Fruit fly (Drosophila melanogaster): ENCODE measurements around the gene MsrA.

Gene MsrA

dm6 chr3L:15531423-15532325 is 20.8 kb downstream of the MsrA start, which contains the start of gene CG43248:
TSS of gene CG43248 (minus strand) at chr3L:15531473.
- TF ChIP-seq CG14655 (GFP tag; optimal IDR thresholded peaks at IDR 0.05) (no peak), Snoo (tag; optimal IDR thresholded peaks at IDR 0.05) (no peak), CG12605 (GFP tag; IDR thresholded peaks at IDR 0.05) (no peak), CG9948 (tag; optimal IDR thresholded peaks at IDR 0.05) (no peak), CG8159 (tag; optimal IDR thresholded peaks at IDR 0.05) (no peak), CG10348 (GFP tag; IDR thresholded peaks at IDR 0.05) (no peak), CG8301 (tag; optimal IDR thresholded peaks at IDR 0.05) (no peak), Pif1A (GFP tag; optimal IDR thresholded peaks at IDR 0.05) (no peak), EcR (GFP tag; optimal IDR thresholded peaks at IDR 0.05) (no peak), Ets98B (GFP tag; IDR thresholded peaks at IDR 0.05) (no peak), CG34367 (tag; optimal IDR thresholded peaks at IDR 0.05) (no peak), CG4496 (GFP tag; IDR thresholded peaks at IDR 0.05) (no peak), fd96Ca (GFP tag; IDR thresholded peaks at IDR 0.05) (no peak)

dm6 chr3L:15532368-15533030 is 21.6 kb downstream of the MsrA start:
- TF ChIP-seq CG4496 (GFP tag; IDR thresholded peaks at IDR 0.05) (peak; percentile 90), rn (GFP tag; IDR thresholded peaks at IDR 0.05) (0 out of 2 replicates have a peak, but pooled peaks have one; percentile 31), CG14655 (GFP tag; optimal IDR thresholded peaks at IDR 0.05) (peak; percentile 79), CG34367 (tag; optimal IDR thresholded peaks at IDR 0.05) (no peak), CG10348 (GFP tag; IDR thresholded peaks at IDR 0.05) (0 out of 2 replicates have a peak, but pooled peaks have one; percentile 6), D1 (tag; optimal IDR thresholded peaks at IDR 0.05) (no peak), Pif1B (GFP tag; optimal IDR thresholded peaks at IDR 0.05) (no peak), Ets98B (GFP tag; IDR thresholded peaks at IDR 0.05) (peak; percentile 64; the same call in 1 of the 2 replicates), EcR (GFP tag; optimal IDR thresholded peaks at IDR 0.05) (peak; percentile 73), CG17806 (tag; optimal IDR thresholded peaks at IDR 0.05) (peak; percentile 4), CG8301 (tag; optimal IDR thresholded peaks at IDR 0.05) (peak; percentile 60), Snoo (tag; optimal IDR thresholded peaks at IDR 0.05) (peak; percentile 3), CG8159 (tag; optimal IDR thresholded peaks at IDR 0.05) (peak; percentile 63), Pif1A (GFP tag; optimal IDR thresholded peaks at IDR 0.05) (no peak), CG15710 (tag; optimal IDR thresholded peaks at IDR 0.05) (peak; percentile 9), fd96Ca (GFP tag; IDR thresholded peaks at IDR 0.05) (peak; percentile 51; the same call in 2 of the 3 replicates), CG32121 (GFP tag; IDR thresholded peaks at IDR 0.05) (peak; percentile 50; the same call in 1 of the 2 replicates), CG12605 (GFP tag; IDR thresholded peaks at IDR 0.05) (peak; percentile 40), gl (tag; optimal IDR thresholded peaks at IDR 0.05) (no peak), CG13204 (GFP tag; optimal IDR thresholded peaks at IDR 0.05) (no peak), CG9948 (tag; optimal IDR thresholded peaks at IDR 0.05) (peak; percentile 45)

dm6 chr3L:15533402-15534129 is 22.7 kb downstream of the MsrA start:
- TF ChIP-seq CG34367 (tag; optimal IDR thresholded peaks at IDR 0.05): peak; percentile 61
- peak; percentile 82 for TF ChIP-seq CG14655 (GFP tag; optimal IDR thresholded peaks at IDR 0.05)
- peak; percentile 79 for TF ChIP-seq CG9948 (tag; optimal IDR thresholded peaks at IDR 0.05)
- TF ChIP-seq gl (tag; optimal IDR thresholded peaks at IDR 0.05): peak; percentile 56
- peak; percentile 67 for TF ChIP-seq CG15710 (tag; optimal IDR thresholded peaks at IDR 0.05)
- no peak for TF ChIP-seq rn (GFP tag; IDR thresholded peaks at IDR 0.05)
- peak; percentile 48 for TF ChIP-seq D1 (tag; optimal IDR thresholded peaks at IDR 0.05)
- peak; percentile 15; the same call in 1 of the 2 replicates for TF ChIP-seq CG12605 (GFP tag; IDR thresholded peaks at IDR 0.05)
- peak; percentile 70 for TF ChIP-seq CG8301 (tag; optimal IDR thresholded peaks at IDR 0.05)
- TF ChIP-seq Ets98B (GFP tag; IDR thresholded peaks at IDR 0.05): peak; percentile 41
- TF ChIP-seq CG17806 (tag; optimal IDR thresholded peaks at IDR 0.05): peak; percentile 68
- peak; percentile 79; the same call in 2 of the 3 replicates for TF ChIP-seq fd96Ca (GFP tag; IDR thresholded peaks at IDR 0.05)
- no peak for TF ChIP-seq CG10348 (GFP tag; IDR thresholded peaks at IDR 0.05)
- peak; percentile 62 for TF ChIP-seq Snoo (tag; optimal IDR thresholded peaks at IDR 0.05)
- TF ChIP-seq CG32121 (GFP tag; IDR thresholded peaks at IDR 0.05): peak; percentile 23; the same call in 1 of the 2 replicates
- TF ChIP-seq CG13204 (GFP tag; optimal IDR thresholded peaks at IDR 0.05): peak; percentile 33
- peak; percentile 73 for TF ChIP-seq Pif1A (GFP tag; optimal IDR thresholded peaks at IDR 0.05)
- peak; percentile 83 for TF ChIP-seq Pif1B (GFP tag; optimal IDR thresholded peaks at IDR 0.05)
- TF ChIP-seq CG8159 (tag; optimal IDR thresholded peaks at IDR 0.05): peak; percentile 69
- TF ChIP-seq CG4496 (GFP tag; IDR thresholded peaks at IDR 0.05): peak; percentile 60; the same call in 1 of the 3 replicates
- peak; percentile 52 for TF ChIP-seq EcR (GFP tag; optimal IDR thresholded peaks at IDR 0.05)

dm6 chr3L:15534274-15535227 is 23.7 kb downstream of the MsrA start:
- TF ChIP-seq CG32121 (GFP tag; IDR thresholded peaks at IDR 0.05) (0 out of 2 replicates have a peak, but pooled peaks have one; percentile 10), CG17806 (tag; optimal IDR thresholded peaks at IDR 0.05) (peak; percentile 59), CG12605 (GFP tag; IDR thresholded peaks at IDR 0.05) (0 out of 2 replicates have a peak, but pooled peaks have one; percentile 9), Pif1B (GFP tag; optimal IDR thresholded peaks at IDR 0.05) (peak; percentile 42), CG10348 (GFP tag; IDR thresholded peaks at IDR 0.05) (no peak), EcR (GFP tag; optimal IDR thresholded peaks at IDR 0.05) (no peak), fd96Ca (GFP tag; IDR thresholded peaks at IDR 0.05) (peak; percentile 18; the same call in 2 of the 3 replicates), Snoo (tag; optimal IDR thresholded peaks at IDR 0.05) (peak; percentile 81), gl (tag; optimal IDR thresholded peaks at IDR 0.05) (no peak), Pif1A (GFP tag; optimal IDR thresholded peaks at IDR 0.05) (peak; percentile 69), CG15710 (tag; optimal IDR thresholded peaks at IDR 0.05) (peak; percentile 73), CG34367 (tag; optimal IDR thresholded peaks at IDR 0.05) (peak; percentile 50), CG9948 (tag; optimal IDR thresholded peaks at IDR 0.05) (peak; percentile 72), D1 (tag; optimal IDR thresholded peaks at IDR 0.05) (no peak), CG4496 (GFP tag; IDR thresholded peaks at IDR 0.05) (peak; percentile 48; the same call in 2 of the 3 replicates), CG8159 (tag; optimal IDR thresholded peaks at IDR 0.05) (peak; percentile 69), CG14655 (GFP tag; optimal IDR thresholded peaks at IDR 0.05) (peak; percentile 83), CG13204 (GFP tag; optimal IDR thresholded peaks at IDR 0.05) (no peak), rn (GFP tag; IDR thresholded peaks at IDR 0.05) (no peak), CG8301 (tag; optimal IDR thresholded peaks at IDR 0.05) (peak; percentile 72), Ets98B (GFP tag; IDR thresholded peaks at IDR 0.05) (no peak)

Measured in whole organism, pupa.